Worm (Caenorhabditis elegans) whole organism, L1 larva: ENCODE data around the gene gur-5.

Source experiments
- C34B4.2 ChIP-seq: sonication (generic microtip); optimal IDR thresholded peaks from 2 replicates; lab custom pipeline; 2017; ENCODE audit warnings: mild to moderate bottlenecking, missing genetic modification characterization, missing compliant biosample characterization
- F16B12.6 ChIP-seq: fragments of 150-350 bp; optimal IDR thresholded peaks from 2 replicates; lab custom pipeline; 2014; ENCODE audit warnings: missing biosample characterization, missing genetic modification characterization
- aha-1 ChIP-seq: fragments of 150-350 bp; optimal IDR thresholded peaks from 2 replicates; lab custom pipeline; 2014; ENCODE audit warnings: missing biosample characterization, missing genetic modification characterization
- aly-2 ChIP-seq: fragments of 150-350 bp; optimal IDR thresholded peaks from 2 replicates; lab custom pipeline; 2014; ENCODE audit warnings: missing biosample characterization, missing genetic modification characterization
- blmp-1 ChIP-seq: fragments of 150-350 bp; optimal IDR thresholded peaks from 2 replicates; lab custom pipeline; 2014; ENCODE audit warnings: missing biosample characterization, missing genetic modification characterization
- ceh-8 ChIP-seq: fragments of 200-800 bp; sonication (Bioruptor generic); optimal IDR thresholded peaks from 2 replicates; lab custom pipeline; 2018; ENCODE audit warnings: mild to moderate bottlenecking, missing genetic modification characterization, moderate library complexity, missing compliant biosample characterization
- ceh-82 ChIP-seq, 3 experiments: fragments of 150-350 bp in 1 of 3; sonication (generic microtip) in 2 of 3; optimal IDR thresholded peaks; 2 replicates each; lab custom pipeline; 2014 to 2017; ENCODE audit warnings: missing biosample characterization in 3 of 3, missing genetic modification characterization in 3 of 3
- ceh-90 ChIP-seq: sonication (generic microtip); optimal IDR thresholded peaks from 2 replicates; lab custom pipeline; 2016; ENCODE audit warnings: missing genetic modification characterization, missing compliant biosample characterization
- ces-1 ChIP-seq: fragments of 150-350 bp; optimal IDR thresholded peaks from 2 replicates; lab custom pipeline; 2014; ENCODE audit warnings: missing biosample characterization, missing genetic modification reagents, missing genetic modification characterization
- dpl-1 ChIP-seq, 3 experiments: fragments of 150-350 bp in 2 of 3; sonication (generic microtip) in 1 of 3; optimal IDR thresholded peaks; 2 replicates each; lab custom pipeline; 2014 to 2017; ENCODE audit warnings: missing biosample characterization in 3 of 3, missing genetic modification characterization in 3 of 3, missing genetic modification reagents in 3 of 3
- dsc-1 ChIP-seq: sonication (generic microtip); optimal IDR thresholded peaks from 2 replicates; lab custom pipeline; 2016; ENCODE audit warnings: mild to moderate bottlenecking, missing genetic modification characterization, missing compliant biosample characterization
- efl-1 ChIP-seq, 4 experiments: fragments of 150-350 bp; optimal IDR thresholded peaks in 3 of 4; peaks in 1 of 4; 1 replicate in 1 of 4; 2 replicates in 3 of 4; lab custom pipeline; 2014; ENCODE audit warnings: missing biosample characterization in 2 of 4, missing genetic modification characterization in 2 of 4, missing genetic modification reagents in 2 of 4
- efl-3 ChIP-seq: fragments of 200-800 bp; sonication (Bioruptor generic); optimal IDR thresholded peaks from 2 replicates; lab custom pipeline; 2018; ENCODE audit warnings: mild to moderate bottlenecking, missing genetic modification characterization, missing compliant biosample characterization
- elt-2 ChIP-seq: sonication (generic microtip); optimal IDR thresholded peaks from 2 replicates; lab custom pipeline; 2016; ENCODE audit warnings: missing genetic modification characterization, mild to moderate bottlenecking, inconsistent platforms, missing compliant biosample characterization, missing genetic modification reagents
- elt-3 ChIP-seq, 6 experiments: fragments of 150-350 bp in 1 of 6; sonication (generic microtip); optimal IDR thresholded peaks; 2 replicates each; lab custom pipeline; 2017 to 2018; ENCODE audit warnings: missing biosample characterization in 6 of 6, missing genetic modification characterization in 6 of 6, inconsistent platforms in 1 of 6
- ets-5 ChIP-seq: fragments of 200-800 bp; sonication (Bioruptor generic); IDR thresholded peaks from 2 replicates; pipeline ENCODE4 v1.3.6; 2022; ENCODE audit warnings: missing genetic modification characterization, missing compliant biosample characterization
- fkh-8 ChIP-seq: sonication (generic microtip); optimal IDR thresholded peaks from 2 replicates; lab custom pipeline; 2016; ENCODE audit warnings: mild to moderate bottlenecking, missing genetic modification characterization, missing compliant biosample characterization
- fos-1 ChIP-seq: fragments of 150-350 bp; optimal IDR thresholded peaks from 2 replicates; lab custom pipeline; 2014; ENCODE audit warnings: missing biosample characterization, missing genetic modification characterization
- grh-1 ChIP-seq: fragments of 200-800 bp; sonication (Bioruptor generic); IDR thresholded peaks from 2 replicates; pipeline ENCODE4 v1.3.6; 2022; ENCODE audit warnings: missing genetic modification reagents, missing genetic modification characterization, missing compliant biosample characterization
- hlh-17 ChIP-seq: fragments of 200-800 bp; sonication (Bioruptor generic); optimal IDR thresholded peaks from 2 replicates; lab custom pipeline; 2018; ENCODE audit warnings: missing genetic modification characterization, mild to moderate bottlenecking, missing compliant biosample characterization, moderate library complexity, borderline replicate concordance
- hlh-4 ChIP-seq: sonication (generic microtip); optimal IDR thresholded peaks from 2 replicates; lab custom pipeline; 2016; ENCODE audit warnings: mild to moderate bottlenecking, missing genetic modification characterization, missing compliant biosample characterization
- irx-1 ChIP-seq: sonication (generic microtip); optimal IDR thresholded peaks from 2 replicates; lab custom pipeline; 2016; ENCODE audit warnings: missing genetic modification characterization, missing compliant biosample characterization
- isw-1 ChIP-seq: fragments of 200-800 bp; sonication (Bioruptor generic); IDR thresholded peaks from 2 replicates; pipeline ENCODE4 v1.3.6; 2022; ENCODE audit warnings: missing genetic modification characterization, missing compliant biosample characterization
- jun-1 ChIP-seq: fragments of 150-350 bp; optimal IDR thresholded peaks from 2 replicates; lab custom pipeline; 2014; ENCODE audit warnings: missing biosample characterization, missing genetic modification reagents, missing genetic modification characterization
- lin-15B ChIP-seq: fragments of 150-350 bp; sonication (generic microtip); optimal IDR thresholded peaks from 3 replicates; lab custom pipeline; 2014; ENCODE audit warnings: missing biosample characterization, missing genetic modification characterization
- lin-35 ChIP-seq, 2 experiments: fragments of 150-350 bp; optimal IDR thresholded peaks; 2 replicates each; lab custom pipeline; 2014; ENCODE audit warnings: missing biosample characterization in 2 of 2, missing genetic modification characterization in 2 of 2, missing genetic modification reagents in 2 of 2
- lin-39 ChIP-seq: fragments of 150-350 bp; optimal IDR thresholded peaks from 2 replicates; lab custom pipeline; 2014; ENCODE audit warnings: missing biosample characterization, missing genetic modification reagents, missing genetic modification characterization
- lsy-2 ChIP-seq, 2 experiments: fragments of 150-350 bp; optimal IDR thresholded peaks; 2 replicates each; lab custom pipeline; 2014; ENCODE audit warnings: missing biosample characterization in 2 of 2, missing genetic modification characterization in 2 of 2
- mef-2 ChIP-seq: fragments of 150-350 bp; optimal IDR thresholded peaks from 2 replicates; lab custom pipeline; 2014; ENCODE audit warnings: missing biosample characterization, missing genetic modification characterization
- nhr-11 ChIP-seq: fragments of 150-350 bp; optimal IDR thresholded peaks from 2 replicates; lab custom pipeline; 2014; ENCODE audit warnings: missing biosample characterization, missing genetic modification characterization
- nhr-19 ChIP-seq: fragments of 200-800 bp; sonication (Bioruptor generic); conservative IDR thresholded peaks from 2 replicates; pipeline ENCODE4 v1.3.6; 2022; ENCODE audit warnings: missing genetic modification characterization, missing compliant biosample characterization
- nhr-237 ChIP-seq: fragments of 150-350 bp; optimal IDR thresholded peaks from 2 replicates; lab custom pipeline; 2014; ENCODE audit warnings: missing biosample characterization, missing genetic modification characterization
- nhr-71 ChIP-seq: sonication (generic microtip); optimal IDR thresholded peaks from 2 replicates; lab custom pipeline; 2016; ENCODE audit warnings: mild to moderate bottlenecking, missing genetic modification characterization, moderate library complexity, missing compliant biosample characterization
- nhr-76 ChIP-seq: sonication (generic microtip); optimal IDR thresholded peaks from 2 replicates; lab custom pipeline; 2017; ENCODE audit warnings: missing biosample characterization, missing genetic modification characterization
- nhr-77 ChIP-seq: fragments of 150-350 bp; optimal IDR thresholded peaks from 2 replicates; lab custom pipeline; 2014; ENCODE audit warnings: missing biosample characterization, missing genetic modification characterization
- nhr-84 ChIP-seq: sonication (generic microtip); optimal IDR thresholded peaks from 2 replicates; lab custom pipeline; 2017; ENCODE audit warnings: missing biosample characterization, missing genetic modification characterization
- nhr-85 ChIP-seq: sonication (generic microtip); peaks from one replicate; lab custom pipeline; 2016; ENCODE audit warnings: missing genetic modification characterization, inconsistent platforms, missing compliant biosample characterization
- pqm-1 ChIP-seq: sonication (generic microtip); optimal IDR thresholded peaks from 3 replicates; lab custom pipeline; 2017; ENCODE audit warnings: missing biosample characterization, missing genetic modification characterization
- rnt-1 ChIP-seq: sonication (generic microtip); optimal IDR thresholded peaks from 2 replicates; lab custom pipeline; 2016; ENCODE audit warnings: mild to moderate bottlenecking, missing genetic modification characterization, moderate library complexity, missing compliant biosample characterization
- snpc-4 ChIP-seq: fragments of 150-350 bp; optimal IDR thresholded peaks from 2 replicates; lab custom pipeline; 2014; ENCODE audit warnings: missing biosample characterization, missing genetic modification characterization
- snu-23 ChIP-seq: sonication (generic microtip); optimal IDR thresholded peaks from 2 replicates; lab custom pipeline; 2016; ENCODE audit warnings: missing genetic modification characterization, missing compliant biosample characterization
- sptf-1 ChIP-seq: fragments of 150-350 bp; optimal IDR thresholded peaks from 2 replicates; lab custom pipeline; 2014; ENCODE audit warnings: missing biosample characterization, missing genetic modification characterization
- sup-37 ChIP-seq: fragments of 200-800 bp; sonication (Bioruptor generic); optimal IDR thresholded peaks from 2 replicates; lab custom pipeline; 2018; ENCODE audit warnings: mild to moderate bottlenecking, missing genetic modification characterization, missing compliant biosample characterization
- tbx-2 ChIP-seq: sonication (generic microtip); optimal IDR thresholded peaks from 2 replicates; lab custom pipeline; 2016; ENCODE audit warnings: missing genetic modification characterization, missing compliant biosample characterization
- tlp-1 ChIP-seq: fragments of 150-350 bp; optimal IDR thresholded peaks from 2 replicates; lab custom pipeline; 2014; ENCODE audit warnings: missing biosample characterization, missing genetic modification characterization
- unc-130 ChIP-seq: fragments of 150-350 bp; optimal IDR thresholded peaks from 2 replicates; lab custom pipeline; 2017; ENCODE audit warnings: missing biosample characterization, missing genetic modification characterization, inconsistent platforms
- unc-86 ChIP-seq: sonication (generic microtip); optimal IDR thresholded peaks from 2 replicates; lab custom pipeline; 2016; ENCODE audit warnings: missing genetic modification characterization, missing compliant biosample characterization
- unc-98 ChIP-seq: fragments of 200-800 bp; sonication (Bioruptor generic); IDR thresholded peaks from 2 replicates; pipeline ENCODE4 v1.3.6; 2022; ENCODE audit warnings: missing genetic modification characterization, missing compliant biosample characterization
- vab-15 ChIP-seq: sonication (generic microtip); optimal IDR thresholded peaks from 2 replicates; lab custom pipeline; 2017; ENCODE audit warnings: missing genotype, mild to moderate bottlenecking, missing genetic modification characterization, missing compliant biosample characterization
- ztf-11 ChIP-seq, 2 experiments: sonication (generic microtip); optimal IDR thresholded peaks; 2 replicates each; lab custom pipeline; 2016 to 2017; ENCODE audit warnings: missing genetic modification characterization in 2 of 2, missing biosample characterization in 1 of 2, missing compliant biosample characterization in 1 of 2
- ztf-4 ChIP-seq: fragments of 150-350 bp; optimal IDR thresholded peaks from 2 replicates; lab custom pipeline; 2014; ENCODE audit warnings: missing biosample characterization, missing genetic modification characterization

gur-5 gene

DNA sequence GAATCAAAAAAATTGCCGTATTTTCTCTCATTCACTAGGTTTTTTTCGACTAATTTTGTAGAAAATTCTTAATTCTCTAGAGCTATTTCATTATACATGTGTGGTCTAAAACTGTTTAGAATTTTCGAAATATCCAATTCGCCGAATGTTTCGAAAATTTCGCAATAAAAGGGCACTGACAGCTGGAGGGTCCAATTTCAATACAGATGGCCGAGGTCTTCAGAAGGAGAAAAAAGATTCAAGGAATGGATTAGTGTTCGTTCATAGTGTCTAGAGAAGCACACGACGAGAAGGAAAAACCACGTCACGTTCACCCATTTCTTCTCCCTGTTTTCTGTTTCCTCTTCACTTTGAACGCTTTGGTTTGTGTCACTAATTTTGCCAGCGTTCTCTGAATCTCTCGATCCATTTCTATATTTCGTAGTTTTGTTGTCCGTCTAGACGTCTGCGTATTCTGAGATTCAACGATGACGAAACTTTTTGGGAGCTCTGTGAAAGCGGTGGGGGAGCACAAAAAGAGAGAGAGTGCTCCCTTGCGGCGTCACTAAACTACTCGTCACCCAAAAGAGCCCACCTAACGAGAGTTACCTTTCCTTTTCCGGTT, 41.0 kb downstream of the gur-5 start (continued):
- no peak for TF ChIP-seq sup-37
- peak; percentile 18 for TF ChIP-seq nhr-237 (tag; lab: Kevin White, UChicago)
- TF ChIP-seq tlp-1 = no peak
- peak in 1 of 2 experiments; percentile 53 for TF ChIP-seq lin-35 (GFP tag; optimal IDR thresholded peaks at IDR 0.05; lab: Kevin White, UChicago)
- TF ChIP-seq efl-1 (optimal IDR thresholded peaks at IDR 0.05; lab: Kevin White, UChicago) = peak; percentile 69 to 81
- TF ChIP-seq efl-1 (GFP tag; optimal IDR thresholded peaks at IDR 0.05 in 1 of 2; lab: Kevin White, UChicago) = peak; percentile 27 to 93
- TF ChIP-seq, all 84 proteins: peak for 38

DNA sequence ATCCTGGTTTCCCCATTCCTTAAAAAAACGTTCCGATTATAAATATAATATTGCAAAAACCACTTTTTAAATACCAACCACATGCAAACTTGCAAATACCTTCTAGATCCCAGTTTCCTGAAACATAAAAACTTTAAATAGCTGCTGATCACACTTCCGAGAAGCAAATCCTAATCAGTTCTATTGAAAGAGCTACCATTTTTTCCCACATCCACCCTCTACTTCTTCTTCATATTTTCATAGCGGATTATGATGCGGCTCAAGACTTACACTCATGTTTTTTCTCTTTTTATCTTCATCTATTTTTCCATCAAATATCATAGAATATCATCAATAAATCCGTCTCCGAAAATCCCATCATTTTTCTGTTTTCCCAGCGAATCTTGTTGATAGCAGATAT, 41.8 kb downstream of the gur-5 start:
- TF ChIP-seq tlp-1 (no peak), nhr-71 (tag; lab: Kevin White, UChicago) (peak; percentile 4), pqm-1 (tag; lab: Kevin White, UChicago) (no peak), nhr-76 (tag; lab: Kevin White, UChicago) (no peak), mef-2 (tag; lab: Kevin White, UChicago) (no peak), tbx-2 (tag; lab: Kevin White, UChicago) (no peak), snu-23 (GFP tag; lab: Kevin White, UChicago) (no peak), unc-130 (no peak), ceh-90 (tag; lab: Kevin White, UChicago) (no peak), fkh-8 (peak; percentile 57), lin-15B (tag; lab: Kevin White, UChicago) (no peak), nhr-84 (no peak), vab-15 (tag; lab: Kevin White, UChicago) (no peak), snpc-4 (no peak), ceh-8 (GFP tag; lab: Kevin White, UChicago) (no peak), ztf-11 (tag; optimal IDR thresholded peaks at IDR 0.05; lab: Kevin White, UChicago) (no peak), nhr-77 (tag; lab: Kevin White, UChicago) (no peak), C34B4.2 (no peak), nhr-11 (peak; percentile 19), elt-2 (tag; lab: Kevin White, UChicago) (no peak), lin-35 (GFP tag; optimal IDR thresholded peaks at IDR 0.05; lab: Kevin White, UChicago) (no peak), ces-1 (GFP tag; lab: Kevin White, UChicago) (no peak), grh-1 (GFP tag; lab: Robert Waterston, UW) (no peak), efl-3 (GFP tag; lab: Kevin White, UChicago) (no peak), nhr-85 (tag; lab: Kevin White, UChicago) (no peak), jun-1 (tag; lab: Kevin White, UChicago) (no peak), blmp-1 (tag; lab: Kevin White, UChicago) (no peak), nhr-237 (tag; lab: Kevin White, UChicago) (no peak), irx-1 (tag; lab: Kevin White, UChicago) (no peak), unc-98 (GFP tag; lab: Robert Waterston, UW) (no peak), aly-2 (tag; lab: Kevin White, UChicago) (no peak), ets-5 (0 out of 2 replicates have a peak, but pooled peaks have one; percentile 82), hlh-17 (GFP tag; lab: Kevin White, UChicago) (no peak), fos-1 (no peak), lin-39 (tag; lab: Kevin White, UChicago) (no peak), isw-1 (GFP tag; lab: Robert Waterston, UW) (no peak), dsc-1 (tag; lab: Kevin White, UChicago) (peak; percentile 99), sptf-1 (tag; lab: Kevin White, UChicago) (no peak), elt-3 (tag; optimal IDR thresholded peaks at IDR 0.05; lab: Kevin White, UChicago) (no peak), aha-1 (no peak), hlh-4 (tag; lab: Kevin White, UChicago) (no peak), nhr-19 (GFP tag; lab: Robert Waterston, UW) (no peak), unc-86 (tag; lab: Kevin White, UChicago) (no peak), ceh-82 (tag; optimal IDR thresholded peaks at IDR 0.05; lab: Kevin White, UChicago) (no peak), dpl-1 (GFP tag; optimal IDR thresholded peaks at IDR 0.05; lab: Kevin White, UChicago) (no peak), ztf-4 (tag; lab: Kevin White, UChicago) (no peak), rnt-1 (tag; lab: Kevin White, UChicago) (no peak), F16B12.6 (tag; lab: Kevin White, UChicago) (no peak), lsy-2 (tag; optimal IDR thresholded peaks at IDR 0.05; lab: Kevin White, UChicago) (no peak)
